Fruit fly (Drosophila melanogaster): ENCODE results near the gene Ho.

Ho gene

dm6 chr3R:11673955-11674663 lies 5.4 kb upstream of the Ho start, which contains the start of gene CG14715 (continued):
- TF ChIP-seq cg (GFP tag; optimal IDR thresholded peaks at IDR 0.05): no peak
- peak; percentile 17 for TF ChIP-seq CG8924 (tag; optimal IDR thresholded peaks at IDR 0.05)
- TF ChIP-seq klu (GFP tag; IDR thresholded peaks at IDR 0.05): no peak
- no peak for TF ChIP-seq CG17328 (GFP tag; IDR thresholded peaks at IDR 0.05)
- TF ChIP-seq inv (GFP tag; IDR thresholded peaks at IDR 0.05; ENCODE audit: partially characterized antibody): peak; percentile 46
- no peak for TF ChIP-seq CG4730 (GFP tag; IDR thresholded peaks at IDR 0.05)
- peak; percentile 7 for TF ChIP-seq CG16863 (GFP tag; optimal IDR thresholded peaks at IDR 0.05)
- TF ChIP-seq da (GFP tag; optimal IDR thresholded peaks at IDR 0.05): no peak
- TF ChIP-seq CG9797 (GFP tag; optimal IDR thresholded peaks at IDR 0.05): peak; percentile 80
- TF ChIP-seq luna (GFP tag; optimal IDR thresholded peaks at IDR 0.05): no peak
- peak; percentile 98 for TF ChIP-seq grn (GFP tag; optimal IDR thresholded peaks at IDR 0.05)
- peak; percentile 50 for TF ChIP-seq az2 (GFP tag; optimal IDR thresholded peaks at IDR 0.05)
- no peak for TF ChIP-seq CG11456 (GFP tag; IDR thresholded peaks at IDR 0.05)
- peak; percentile 11 for TF ChIP-seq kay (GFP tag; optimal IDR thresholded peaks at IDR 0.05)
- no peak for TF ChIP-seq Bdp1 (GFP tag; optimal IDR thresholded peaks at IDR 0.05)
- no peak for TF ChIP-seq Kr (GFP tag; optimal IDR thresholded peaks at IDR 0.05)
- no peak for TF ChIP-seq ro (GFP tag; IDR thresholded peaks at IDR 0.05)
- no peak for TF ChIP-seq CG12219 (GFP tag; optimal IDR thresholded peaks at IDR 0.05)
- peak; percentile 65 for TF ChIP-seq knrl (GFP tag; IDR thresholded peaks at IDR 0.05; ENCODE audit: partially characterized antibody)
- TF ChIP-seq en (GFP tag; optimal IDR thresholded peaks at IDR 0.05): no peak
- TF ChIP-seq MBD-R2 (GFP tag; IDR thresholded peaks at IDR 0.05): peak; percentile 67
- TF ChIP-seq CG12071 (GFP tag; optimal IDR thresholded peaks at IDR 0.05): no peak
- no peak for TF ChIP-seq trh (GFP tag; optimal IDR thresholded peaks at IDR 0.05)
- TF ChIP-seq Awh (GFP tag; IDR thresholded peaks at IDR 0.05): no peak
- peak; percentile 28 for TF ChIP-seq PHDP (tag; optimal IDR thresholded peaks at IDR 0.05)
- TF ChIP-seq esg (GFP tag; conservative IDR thresholded peaks at IDR 0.05): no peak; the same call in 1 of the 2 replicates
- TF ChIP-seq CG7271 (tag; optimal IDR thresholded peaks at IDR 0.05): no peak
- peak; percentile 9 for TF ChIP-seq CG12236 (GFP tag; optimal IDR thresholded peaks at IDR 0.05)
- peak; percentile 51 for TF ChIP-seq CG13424 (tag; optimal IDR thresholded peaks at IDR 0.05)
- TF ChIP-seq chif (GFP tag; optimal IDR thresholded peaks at IDR 0.05): peak; percentile 20 to 34
- no peak for TF ChIP-seq NfI (GFP tag; optimal IDR thresholded peaks at IDR 0.05)
- peak; percentile 7 for TF ChIP-seq CG7556 (GFP tag; optimal IDR thresholded peaks at IDR 0.05)
- TF ChIP-seq Xbp1 (GFP tag; optimal IDR thresholded peaks at IDR 0.05): peak; percentile 67
- TF ChIP-seq D19A (tag; optimal IDR thresholded peaks at IDR 0.05): no peak
- TF ChIP-seq Rfx (GFP tag; IDR thresholded peaks at IDR 0.05): peak; percentile 55; the same call in 1 of the 2 replicates
- no peak for TF ChIP-seq fd3F (GFP tag; optimal IDR thresholded peaks at IDR 0.05)
- TF ChIP-seq CG13296 (GFP tag; optimal IDR thresholded peaks at IDR 0.05): no peak
- TF ChIP-seq YL-1 (GFP tag; optimal IDR thresholded peaks at IDR 0.05): peak; percentile 67
- TF ChIP-seq zfh1 (GFP tag; IDR thresholded peaks at IDR 0.05): no peak
- TF ChIP-seq tio (GFP tag; optimal IDR thresholded peaks at IDR 0.05): no peak
- TF ChIP-seq D (optimal IDR thresholded peaks at IDR 0.05): no peak
- TF ChIP-seq D (GFP tag; optimal IDR thresholded peaks at IDR 0.05): no peak
- no peak for TF ChIP-seq Poxn (GFP tag; IDR thresholded peaks at IDR 0.05)
